Worm (Caenorhabditis elegans) whole organism, L4/young adult: ENCODE measurements around the gene lido-2.

Experiments used
- W03F9.2 ChIP-seq: fragments of 150-350 bp; optimal IDR thresholded peaks from 2 replicates; lab custom pipeline; 2014; ENCODE audit warnings: missing biosample characterization, missing genetic modification characterization
- dao-5 ChIP-seq: sonication (generic microtip); optimal IDR thresholded peaks from 2 replicates; lab custom pipeline; 2016; ENCODE audit warnings: missing genotype, missing genetic modification characterization, moderate library complexity, missing compliant biosample characterization
- him-1 ChIP-seq: sonication (generic microtip); optimal IDR thresholded peaks from 2 replicates; lab custom pipeline; 2016; ENCODE audit warnings: missing genotype, missing genetic modification reagents, missing genetic modification characterization, missing compliant biosample characterization

- TF ChIP-seq him-1 (tag; lab: Kevin White, UChicago) (no peak), dao-5 (no peak), W03F9.2 (tag; lab: Kevin White, UChicago) (no peak)
These were observed 28.5 kb downstream of the lido-2 start, which contains the start of gene C30G4.4 for ce11 chrX:17072088-17072487.
